Worm (Caenorhabditis elegans) whole organism, L2 larva: ENCODE measurements around the gene twk-11.

ENCODE experiments used
- F13H6.1 ChIP-seq: sonication (generic microtip); optimal IDR thresholded peaks from 2 replicates; lab custom pipeline; 2016; ENCODE audit warnings: missing genetic modification characterization, missing compliant biosample characterization
- R02D3.7 ChIP-seq: fragments of 150-350 bp; optimal IDR thresholded peaks from 2 replicates; lab custom pipeline; 2014; ENCODE audit warnings: missing biosample characterization, missing genetic modification characterization
- ZK546.5 ChIP-seq: sonication (generic microtip); optimal IDR thresholded peaks from 2 replicates; lab custom pipeline; 2017; ENCODE audit warnings: missing biosample characterization, missing genetic modification characterization
- ceh-16 ChIP-seq: fragments of 150-350 bp; optimal IDR thresholded peaks from 2 replicates; lab custom pipeline; 2014; ENCODE audit warnings: missing biosample characterization, missing genetic modification characterization
- dmd-4 ChIP-seq: sonication (generic microtip); optimal IDR thresholded peaks from 2 replicates; lab custom pipeline; 2017; ENCODE audit warnings: missing biosample characterization, missing genetic modification characterization
- lin-11 ChIP-seq: fragments of 150-350 bp; sonication (generic microtip); optimal IDR thresholded peaks from 2 replicates; lab custom pipeline; 2014; ENCODE audit warnings: missing biosample characterization, missing genetic modification characterization, inconsistent platforms, mixed read lengths
- nhr-10 ChIP-seq: sonication (generic microtip); optimal IDR thresholded peaks from 2 replicates; lab custom pipeline; 2017; ENCODE audit warnings: missing biosample characterization, missing genetic modification characterization
- nhr-6 ChIP-seq: fragments of 150-350 bp; optimal IDR thresholded peaks from 2 replicates; lab custom pipeline; 2014; ENCODE audit warnings: missing biosample characterization, missing genetic modification characterization
- peb-1 ChIP-seq: fragments of 150-350 bp; optimal IDR thresholded peaks from 2 replicates; lab custom pipeline; 2014; ENCODE audit warnings: missing biosample characterization, missing genetic modification characterization
- sem-4 ChIP-seq: fragments of 150-350 bp; optimal IDR thresholded peaks from 2 replicates; lab custom pipeline; 2014; ENCODE audit warnings: missing biosample characterization, missing genetic modification reagents, missing genetic modification characterization
- sma-3 ChIP-seq: sonication (generic microtip); optimal IDR thresholded peaks from 2 replicates; lab custom pipeline; 2016; ENCODE audit warnings: missing genetic modification reagents, missing genetic modification characterization, missing compliant biosample characterization
- snpc-4 ChIP-seq: fragments of 150-350 bp; optimal IDR thresholded peaks from 2 replicates; lab custom pipeline; 2014; ENCODE audit warnings: missing biosample characterization, missing genetic modification characterization
- unc-39 ChIP-seq: fragments of 150-350 bp; optimal IDR thresholded peaks from 2 replicates; lab custom pipeline; 2014; ENCODE audit warnings: missing biosample characterization, missing genetic modification characterization
- ztf-1 ChIP-seq: fragments of 200-800 bp; sonication (Bioruptor generic); conservative IDR thresholded peaks from 2 replicates; pipeline ENCODE4 v1.3.6; 2022; ENCODE audit warnings: missing genetic modification characterization, missing compliant biosample characterization

Gene twk-11

DNA sequence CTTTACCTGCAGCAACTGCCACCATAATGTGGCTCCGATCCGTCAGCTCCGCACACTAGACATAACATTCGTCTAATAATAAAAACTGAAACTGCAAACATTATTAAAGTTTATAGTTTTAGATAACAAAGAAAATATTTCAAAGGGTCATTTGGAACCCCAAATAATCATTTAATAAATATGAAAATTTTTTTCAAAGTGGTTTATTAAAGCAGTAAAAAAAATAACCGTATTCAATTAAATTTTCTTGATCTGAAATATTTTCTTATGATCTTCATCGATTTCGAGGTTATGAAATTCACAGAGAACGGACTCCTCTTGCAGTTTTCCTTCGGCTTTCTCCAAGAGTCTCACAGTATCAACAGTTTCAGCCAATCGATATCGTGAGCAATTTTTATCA, 50.4 kb downstream of the twk-11 start, which contains the start of gene nhr-163:
nhr-163 (minus strand) TSS at position 101 of the 400 bp plus-strand sequence.
- no peak for TF ChIP-seq sem-4
- no peak for TF ChIP-seq peb-1 (tag; lab: Kevin White, UChicago)
- TF ChIP-seq sma-3 (GFP tag; lab: Kevin White, UChicago) = no peak
- no peak for TF ChIP-seq lin-11 (tag; lab: Kevin White, UChicago)
- TF ChIP-seq nhr-6 (tag; lab: Kevin White, UChicago) = no peak
- TF ChIP-seq ceh-16 (tag; lab: Kevin White, UChicago) = no peak
- TF ChIP-seq ZK546.5 (tag; lab: Kevin White, UChicago) = no peak
- no peak for TF ChIP-seq dmd-4 (tag; lab: Kevin White, UChicago)
- TF ChIP-seq snpc-4 (tag; lab: Kevin White, UChicago) = no peak
- TF ChIP-seq R02D3.7 (tag; lab: Kevin White, UChicago) = no peak
- no peak for TF ChIP-seq F13H6.1
- TF ChIP-seq unc-39 (tag; lab: Kevin White, UChicago) = no peak

ce11 chrV:6982813-6983212, 53.6 kb downstream of the twk-11 start, which contains the start of gene nhr-161:
Gene nhr-161 (minus strand): TSS chrV:6982913.
- TF ChIP-seq ztf-1 (GFP tag; lab: Robert Waterston, UW) (no peak), nhr-6 (tag; lab: Kevin White, UChicago) (no peak), nhr-10 (tag; lab: Kevin White, UChicago) (no peak)

ce11 chrV:6979019-6979418, 57.4 kb downstream of the twk-11 start, which contains the start of gene sre-12:
Gene sre-12 (minus strand): TSS chrV:6979119.
- no peak for TF ChIP-seq nhr-6 (tag; lab: Kevin White, UChicago)
